Worm (Caenorhabditis elegans) whole organism, early embryonic: ENCODE measurements around the gene let-23.

ENCODE experiments used
- B0310.2 ChIP-seq: sonication (generic microtip); optimal IDR thresholded peaks from 2 replicates; lab custom pipeline; 2016; ENCODE audit warnings: mild to moderate bottlenecking, missing genetic modification characterization, missing compliant biosample characterization
- ama-1 ChIP-seq: fragments of 150-350 bp; optimal IDR thresholded peaks from 2 replicates; lab custom pipeline; 2014
- ceh-36 ChIP-seq: sonication (generic microtip); optimal IDR thresholded peaks from 2 replicates; lab custom pipeline; 2016; ENCODE audit warnings: missing genetic modification characterization, inconsistent platforms, missing compliant biosample characterization
- ets-7 ChIP-seq: sonication (generic microtip); optimal IDR thresholded peaks from 2 replicates; lab custom pipeline; 2016; ENCODE audit warnings: missing genotype, missing genetic modification characterization, missing compliant biosample characterization
- hmg-4 ChIP-seq: fragments of 200-800 bp; sonication (Bioruptor generic); optimal IDR thresholded peaks from 2 replicates; lab custom pipeline; 2018; ENCODE audit warnings: mild to moderate bottlenecking, missing genetic modification characterization, missing compliant biosample characterization
- tbx-37 ChIP-seq: fragments of 200-800 bp; sonication (Bioruptor generic); conservative IDR thresholded peaks from 2 replicates; pipeline ENCODE4 v1.3.6; 2022; ENCODE audit warnings: missing genetic modification reagents, missing genetic modification characterization, missing compliant biosample characterization
- tra-4 ChIP-seq: sonication (generic microtip); optimal IDR thresholded peaks from 2 replicates; lab custom pipeline; 2017; ENCODE audit warnings: missing genetic modification characterization, missing compliant biosample characterization

- TF ChIP-seq ets-7 (no peak), B0310.2 (tag; lab: Kevin White, UChicago) (no peak), ceh-36 (tag; lab: Kevin White, UChicago) (no peak), ama-1 (lab: Kevin White, UChicago) (no peak), tbx-37 (GFP tag; lab: Robert Waterston, UW) (no peak), hmg-4 (no peak), tra-4 (tag; lab: Kevin White, UChicago) (no peak)
Measured at ce11 chrII:9177080-9177479, 20.2 kb upstream of the let-23 start, which contains the start of the genes sec-5 and pir-1.
